Worm (Caenorhabditis elegans) whole organism, L3 larva: Measurements from ENCODE around the gene oac-22.
A peak's percentile ranks its signal among the peaks of the same experiment; 100 is the strongest.

ENCODE experiments used
- R02D3.7 ChIP-seq: fragments of 150-350 bp; optimal IDR thresholded peaks from 2 replicates; lab custom pipeline; 2014; ENCODE audit warnings: missing biosample characterization, missing genetic modification characterization
- ZK546.5 ChIP-seq: sonication (generic microtip); optimal IDR thresholded peaks from 2 replicates; lab custom pipeline; 2017; ENCODE audit warnings: missing biosample characterization, missing genetic modification characterization
- ceh-16 ChIP-seq: sonication (generic microtip); optimal IDR thresholded peaks from 2 replicates; lab custom pipeline; 2017; ENCODE audit warnings: missing biosample characterization, missing genetic modification characterization
- ceh-82 ChIP-seq: fragments of 150-350 bp; optimal IDR thresholded peaks from 2 replicates; lab custom pipeline; 2014; ENCODE audit warnings: missing biosample characterization, missing genetic modification characterization
- ceh-9 ChIP-seq: sonication (generic microtip); optimal IDR thresholded peaks from 2 replicates; lab custom pipeline; 2018; ENCODE audit warnings: missing biosample characterization, missing genetic modification characterization
- egl-27 ChIP-seq: sonication (generic microtip); optimal IDR thresholded peaks from 4 replicates; lab custom pipeline; 2017; ENCODE audit warnings: missing biosample characterization, missing genetic modification reagents, missing genetic modification characterization
- egl-5 ChIP-seq: fragments of 150-350 bp; optimal IDR thresholded peaks from 2 replicates; lab custom pipeline; 2017; ENCODE audit warnings: missing biosample characterization, missing genetic modification reagents, missing genetic modification characterization, inconsistent platforms
- elt-1 ChIP-seq: fragments of 150-350 bp; optimal IDR thresholded peaks from 2 replicates; lab custom pipeline; 2014; ENCODE audit warnings: missing biosample characterization, missing genetic modification characterization
- elt-2 ChIP-seq: sonication (generic microtip); optimal IDR thresholded peaks from 2 replicates; lab custom pipeline; 2016; ENCODE audit warnings: missing genetic modification reagents, mild to moderate bottlenecking, missing genetic modification characterization, missing compliant biosample characterization
- eor-1 ChIP-seq, 2 experiments: fragments of 150-350 bp; optimal IDR thresholded peaks; 2 replicates each; lab custom pipeline; 2014 to 2018; ENCODE audit warnings: missing biosample characterization in 2 of 2, missing genetic modification characterization in 2 of 2
- fkh-10 ChIP-seq: sonication (generic microtip); optimal IDR thresholded peaks from 2 replicates; lab custom pipeline; 2017; ENCODE audit warnings: missing biosample characterization, missing genetic modification reagents, missing genetic modification characterization
- fkh-2 ChIP-seq: fragments of 150-350 bp; optimal IDR thresholded peaks from 2 replicates; lab custom pipeline; 2014; ENCODE audit warnings: missing biosample characterization, missing genetic modification reagents, missing genetic modification characterization
- fos-1 ChIP-seq: fragments of 150-350 bp; optimal IDR thresholded peaks from 2 replicates; lab custom pipeline; 2014; ENCODE audit warnings: missing biosample characterization, missing genetic modification characterization
- hmg-11 ChIP-seq: sonication (generic microtip); optimal IDR thresholded peaks from 2 replicates; lab custom pipeline; 2016; ENCODE audit warnings: missing genetic modification characterization, missing compliant biosample characterization
- jun-1 ChIP-seq: fragments of 150-350 bp; optimal IDR thresholded peaks from 2 replicates; lab custom pipeline; 2014; ENCODE audit warnings: missing biosample characterization, missing genetic modification reagents, missing genetic modification characterization
- lin-15B ChIP-seq: fragments of 150-350 bp; optimal IDR thresholded peaks from 2 replicates; lab custom pipeline; 2014; ENCODE audit warnings: missing biosample characterization, missing genetic modification characterization
- lin-39 ChIP-seq: fragments of 150-350 bp; optimal IDR thresholded peaks from 2 replicates; lab custom pipeline; 2018; ENCODE audit warnings: missing biosample characterization, missing genetic modification reagents, missing genetic modification characterization
- lsy-12 ChIP-seq: sonication (generic microtip); optimal IDR thresholded peaks from 2 replicates; lab custom pipeline; 2016; ENCODE audit warnings: mild to moderate bottlenecking, missing genetic modification characterization, missing compliant biosample characterization
- mml-1 ChIP-seq: fragments of 150-350 bp; sonication (generic microtip); optimal IDR thresholded peaks from 3 replicates; lab custom pipeline; 2014; ENCODE audit warnings: missing biosample characterization, missing genetic modification characterization
- nfya-1 ChIP-seq: sonication (generic microtip); optimal IDR thresholded peaks from 2 replicates; lab custom pipeline; 2017; ENCODE audit warnings: missing genetic modification characterization, mild to moderate bottlenecking, missing compliant biosample characterization, antibody characterized with exemption, moderate library complexity; ENCODE audit not compliant: insufficient read depth
- nhr-11 ChIP-seq: fragments of 150-350 bp; optimal IDR thresholded peaks from 2 replicates; lab custom pipeline; 2014; ENCODE audit warnings: missing biosample characterization, missing genetic modification characterization
- nhr-23 ChIP-seq: fragments of 150-350 bp; optimal IDR thresholded peaks from 2 replicates; lab custom pipeline; 2014; ENCODE audit warnings: missing biosample characterization, missing genetic modification reagents, missing genetic modification characterization
- nhr-28 ChIP-seq: fragments of 150-350 bp; optimal IDR thresholded peaks from 2 replicates; lab custom pipeline; 2014; ENCODE audit warnings: missing biosample characterization, missing genetic modification characterization
- nhr-43 ChIP-seq: sonication (generic microtip); optimal IDR thresholded peaks from 2 replicates; lab custom pipeline; 2016; ENCODE audit warnings: mild to moderate bottlenecking, missing genetic modification characterization, missing compliant biosample characterization; ENCODE audit not compliant: poor library complexity, severe bottlenecking
- nhr-67 ChIP-seq: fragments of 150-350 bp; optimal IDR thresholded peaks from 2 replicates; lab custom pipeline; 2014; ENCODE audit warnings: missing biosample characterization, missing genetic modification characterization
- nhr-76 ChIP-seq: fragments of 150-350 bp; sonication (generic microtip); optimal IDR thresholded peaks from 5 replicates; lab custom pipeline; 2014; ENCODE audit warnings: missing biosample characterization, missing genetic modification characterization
- pha-4 ChIP-seq: fragments of 150-350 bp; optimal IDR thresholded peaks from 2 replicates; lab custom pipeline; 2014; ENCODE audit warnings: missing biosample characterization, missing genetic modification reagents, missing genetic modification characterization
- pqm-1 ChIP-seq: fragments of 150-350 bp; optimal IDR thresholded peaks from 2 replicates; lab custom pipeline; 2017; ENCODE audit warnings: missing biosample characterization, missing genetic modification characterization, inconsistent platforms
- sea-2 ChIP-seq: fragments of 150-350 bp; sonication (generic microtip); optimal IDR thresholded peaks from 4 replicates; lab custom pipeline; 2014; ENCODE audit warnings: missing biosample characterization, missing genetic modification reagents, missing genetic modification characterization
- snpc-4 ChIP-seq: fragments of 150-350 bp; optimal IDR thresholded peaks from 2 replicates; lab custom pipeline; 2014; ENCODE audit warnings: missing biosample characterization, missing genetic modification characterization
- tbx-2 ChIP-seq: sonication (generic microtip); optimal IDR thresholded peaks from 2 replicates; lab custom pipeline; 2016; ENCODE audit warnings: mild to moderate bottlenecking, missing genetic modification characterization, missing compliant biosample characterization
- unc-39 ChIP-seq: sonication (generic microtip); optimal IDR thresholded peaks from 4 replicates; lab custom pipeline; 2017; ENCODE audit warnings: missing biosample characterization, missing genetic modification characterization
- unc-62 ChIP-seq: fragments of 150-350 bp; sonication (generic microtip); optimal IDR thresholded peaks from 4 replicates; lab custom pipeline; 2014; ENCODE audit warnings: missing biosample characterization, missing genetic modification reagents, missing genetic modification characterization
- zag-1 ChIP-seq: fragments of 150-350 bp; optimal IDR thresholded peaks from 2 replicates; lab custom pipeline; 2014; ENCODE audit warnings: missing biosample characterization, missing genetic modification characterization
- ztf-4 ChIP-seq: fragments of 150-350 bp; optimal IDR thresholded peaks from 2 replicates; lab custom pipeline; 2014; ENCODE audit warnings: missing biosample characterization, missing genetic modification characterization

oac-22 gene

DNA sequence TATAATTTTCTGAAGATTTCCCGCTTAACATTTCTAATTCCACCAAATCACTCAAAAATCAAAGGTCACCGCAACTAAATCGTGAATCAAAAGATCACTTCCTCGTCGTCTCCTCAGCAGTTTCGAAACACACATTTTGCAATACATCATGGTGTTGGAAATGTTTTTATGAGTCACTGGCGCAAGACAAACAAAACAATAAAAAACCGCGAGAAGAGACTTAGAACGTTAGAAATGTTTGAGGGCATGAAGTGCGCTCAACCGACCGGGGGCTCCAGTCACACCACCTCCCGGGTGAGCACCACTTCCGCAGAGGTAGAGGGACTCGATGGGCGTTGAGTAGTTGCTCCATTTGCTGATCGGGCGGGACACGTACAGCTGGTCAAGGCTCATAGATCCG lies 10.2 kb upstream of the oac-22 start:
- TF ChIP-seq lin-39 (tag; lab: Kevin White, UChicago) = peak; percentile 66
- peak; percentile 30 for TF ChIP-seq lin-15B (tag; lab: Kevin White, UChicago)
- TF ChIP-seq pqm-1 (tag; lab: Kevin White, UChicago) = peak; percentile 31
- no peak for TF ChIP-seq fkh-10 (GFP tag; lab: Kevin White, UChicago)
- peak; percentile 63 for TF ChIP-seq egl-27 (tag; lab: Kevin White, UChicago)
- peak; percentile 22 for TF ChIP-seq snpc-4
- TF ChIP-seq elt-2 (tag; lab: Kevin White, UChicago) = peak; percentile 19
- TF ChIP-seq nhr-76 (tag; lab: Kevin White, UChicago) = no peak
- TF ChIP-seq fkh-2 (tag; lab: Kevin White, UChicago) = no peak
- TF ChIP-seq lsy-12 = no peak
- peak; percentile 12 for TF ChIP-seq nfya-1
- TF ChIP-seq fos-1 = peak; percentile 66
- peak; percentile 85 for TF ChIP-seq jun-1 (tag; lab: Kevin White, UChicago)
- TF ChIP-seq nhr-23 (tag; lab: Kevin White, UChicago) = peak; percentile 31
- peak; percentile 80 for TF ChIP-seq pha-4 (tag; lab: Kevin White, UChicago)
- TF ChIP-seq egl-5 = peak; percentile 100

DNA sequence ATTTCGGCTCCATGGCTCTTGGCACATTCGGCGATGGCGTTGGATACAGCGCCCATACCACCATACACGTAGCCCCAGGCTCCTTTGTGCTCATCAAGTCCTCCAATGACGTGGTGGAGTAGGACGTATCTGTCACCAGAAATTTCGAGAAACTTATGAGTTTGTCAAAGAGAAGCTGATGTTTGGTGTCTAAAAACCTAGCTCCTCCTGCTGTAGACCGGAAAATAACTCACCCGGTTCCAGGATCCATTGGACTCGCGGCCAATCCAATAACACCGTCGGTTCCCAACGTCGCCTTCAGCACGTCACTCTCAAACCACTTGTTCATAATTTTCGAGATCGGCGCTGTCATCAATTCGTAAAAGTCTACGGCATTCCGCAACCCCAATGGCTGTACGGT lies 8.5 kb upstream of the oac-22 start:
- TF ChIP-seq elt-1 (no peak), hmg-11 (tag; lab: Kevin White, UChicago) (no peak), lsy-12 (no peak), pqm-1 (tag; lab: Kevin White, UChicago) (no peak), unc-62 (GFP tag; lab: Kevin White, UChicago) (no peak), unc-39 (tag; lab: Kevin White, UChicago) (no peak), nhr-67 (tag; lab: Kevin White, UChicago) (no peak), R02D3.7 (no peak), ztf-4 (tag; lab: Kevin White, UChicago) (no peak), egl-27 (tag; lab: Kevin White, UChicago) (no peak), snpc-4 (no peak), tbx-2 (no peak), ZK546.5 (tag; lab: Kevin White, UChicago) (no peak), nhr-11 (tag; lab: Kevin White, UChicago) (no peak), mml-1 (tag; lab: Kevin White, UChicago) (no peak), ceh-82 (tag; lab: Kevin White, UChicago) (no peak), nhr-28 (tag; lab: Kevin White, UChicago) (no peak), lin-15B (tag; lab: Kevin White, UChicago) (no peak), lin-39 (tag; lab: Kevin White, UChicago) (no peak), pha-4 (tag; lab: Kevin White, UChicago) (no peak)

DNA sequence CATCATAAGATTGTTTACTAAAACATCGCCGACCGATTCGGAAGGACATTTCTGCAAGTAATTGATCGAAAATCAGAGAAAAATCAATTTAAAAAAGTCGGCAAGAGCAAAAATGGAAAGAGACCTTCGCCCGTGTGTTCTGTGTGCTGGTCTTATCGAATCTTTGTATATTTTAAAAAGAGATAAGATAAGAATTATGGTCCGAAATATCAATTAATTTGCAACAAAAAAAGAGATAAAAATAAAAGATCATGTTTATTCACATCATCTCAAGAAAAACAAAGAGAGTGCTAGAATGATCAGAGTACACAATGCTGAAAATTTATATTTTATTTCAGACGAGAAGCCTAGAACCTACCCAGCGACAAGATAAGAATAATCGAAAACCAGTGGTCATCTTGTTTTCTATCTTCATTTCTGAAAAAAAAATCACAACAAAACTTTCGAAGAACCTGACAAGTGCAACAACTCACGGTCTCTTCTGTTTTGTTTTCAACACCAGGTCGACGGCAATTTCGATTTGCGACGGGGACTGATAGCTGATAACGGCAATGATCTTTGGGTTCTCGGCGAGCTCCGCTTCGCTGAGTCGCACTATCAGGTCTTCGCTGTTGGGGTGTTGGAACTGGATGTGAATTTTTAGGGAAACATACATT lies 7.1 kb upstream of the oac-22 start, which contains the start of gene F37C4.6:
Gene F37C4.6 (minus strand): TSS at position 51 of the 656 bp plus-strand sequence.
- TF ChIP-seq sea-2 = no peak
- TF ChIP-seq nhr-43 = no peak
- TF ChIP-seq lin-15B (tag; lab: Kevin White, UChicago) = no peak
- no peak for TF ChIP-seq tbx-2
- no peak for TF ChIP-seq pha-4 (tag; lab: Kevin White, UChicago)
- TF ChIP-seq fos-1 = no peak
- TF ChIP-seq eor-1 (tag; optimal IDR thresholded peaks at IDR 0.05; lab: Kevin White, UChicago) = no peak
- no peak for TF ChIP-seq zag-1 (tag; lab: Kevin White, UChicago)
- TF ChIP-seq pqm-1 (tag; lab: Kevin White, UChicago) = peak; percentile 8
- no peak for TF ChIP-seq snpc-4
- TF ChIP-seq elt-2 (tag; lab: Kevin White, UChicago) = peak; percentile 84
- no peak for TF ChIP-seq ceh-16 (tag; lab: Kevin White, UChicago)

DNA sequence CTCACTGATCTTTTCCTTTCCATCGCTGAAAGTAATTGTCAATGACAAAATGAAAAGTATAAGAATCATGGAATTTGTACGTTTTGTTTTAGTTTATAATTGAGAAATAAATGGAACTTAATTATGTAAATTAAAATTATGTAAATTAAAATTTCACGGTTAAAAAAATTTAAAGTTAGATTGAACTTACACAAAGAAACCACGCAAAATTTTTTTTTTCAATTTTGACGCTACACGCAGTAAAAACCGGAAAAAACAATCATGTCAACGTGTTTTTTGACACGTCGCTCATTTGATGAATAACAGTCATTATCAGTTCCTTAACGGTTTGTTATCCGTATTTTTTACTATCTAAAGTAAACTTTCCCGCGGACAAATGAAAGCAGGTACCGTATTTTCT lies 4.3 kb upstream of the oac-22 start, which contains the start of the genes F37C4.8 and oac-23:
Gene F37C4.8 (minus strand): TSS at position 101 of the 400 bp plus-strand sequence.
Gene oac-23 (plus strand): TSS at position 323 of the 400 bp plus-strand sequence.
- TF ChIP-seq ceh-9 (tag; lab: Kevin White, UChicago) = no peak
- no peak for TF ChIP-seq pqm-1 (tag; lab: Kevin White, UChicago)
